Fruit fly (Drosophila melanogaster) whole organism, prepupa: ENCODE data around the gene CG4456.

Source experiments
- Blimp-1 ChIP-seq: fragments of 200-800 bp; sonication (Bioruptor generic); optimal IDR thresholded peaks from 3 replicates; lab custom pipeline; 2017; ENCODE audit warnings: missing biosample characterization, missing genetic modification characterization, mild to moderate bottlenecking, moderate library complexity, missing genetic modification reagents
- CG10631 ChIP-seq: fragments of 200-800 bp; sonication (Bioruptor generic); optimal IDR thresholded peaks from 2 replicates; lab custom pipeline; 2016; ENCODE audit warnings: missing biosample characterization, missing genetic modification characterization
- CG10669 ChIP-seq: fragments of 200-800 bp; sonication (Bioruptor generic); optimal IDR thresholded peaks from 3 replicates; lab custom pipeline; 2018; ENCODE audit warnings: missing biosample characterization, mild to moderate bottlenecking, missing genetic modification characterization, moderate library complexity
- CG11294 ChIP-seq: fragments of 200-800 bp; sonication (Bioruptor generic); IDR thresholded peaks from 2 replicates; pipeline ENCODE4 v1.3.6; 2022; ENCODE audit warnings: missing biosample characterization, missing genetic modification characterization
- CG15336 ChIP-seq: fragments of 200-800 bp; sonication (Bioruptor generic); IDR thresholded peaks from 2 replicates; pipeline ENCODE4 v1.3.6; 2022; ENCODE audit warnings: missing biosample characterization, missing genetic modification characterization
- CG31627 ChIP-seq: fragments of 200-800 bp; sonication (Bioruptor generic); optimal IDR thresholded peaks from 3 replicates; lab custom pipeline; 2016; ENCODE audit warnings: missing biosample characterization, missing genetic modification characterization
- CG32006 ChIP-seq: fragments of 200-800 bp; sonication (Bioruptor generic); optimal IDR thresholded peaks from 3 replicates; lab custom pipeline; 2017; ENCODE audit warnings: missing biosample characterization, mild to moderate bottlenecking, missing genetic modification characterization
- CG34406 ChIP-seq: fragments of 200-800 bp; sonication (Bioruptor generic); optimal IDR thresholded peaks from 3 replicates; lab custom pipeline; 2016; ENCODE audit warnings: missing biosample characterization, missing genetic modification characterization
- CG6163 ChIP-seq: fragments of 200-800 bp; sonication (Bioruptor generic); IDR thresholded peaks from 3 replicates; pipeline ENCODE4 v1.3.6; 2022; ENCODE audit warnings: missing biosample characterization, missing genetic modification characterization
- CG6276 ChIP-seq: fragments of 200-800 bp; sonication (Bioruptor generic); optimal IDR thresholded peaks from 2 replicates; lab custom pipeline; 2017; ENCODE audit warnings: missing biosample characterization, mild to moderate bottlenecking, missing genetic modification characterization
- CG6792 ChIP-seq: fragments of 200-800 bp; sonication (Bioruptor generic); optimal IDR thresholded peaks from 3 replicates; lab custom pipeline; 2016; ENCODE audit warnings: missing biosample characterization, missing genetic modification characterization
- CG6808 ChIP-seq: fragments of 200-800 bp; sonication (Bioruptor generic); optimal IDR thresholded peaks from 3 replicates; lab custom pipeline; 2017; ENCODE audit warnings: missing biosample characterization, missing genetic modification characterization, mild to moderate bottlenecking, moderate library complexity, missing genetic modification reagents
- CG7368 ChIP-seq: fragments of 200-800 bp; sonication (Bioruptor generic); optimal IDR thresholded peaks from 3 replicates; lab custom pipeline; 2016; ENCODE audit warnings: missing biosample characterization, missing genetic modification characterization
- CG8319 ChIP-seq: fragments of 200-800 bp; sonication (Bioruptor generic); optimal IDR thresholded peaks from 3 replicates; lab custom pipeline; 2016; ENCODE audit warnings: missing biosample characterization, missing genetic modification characterization
- Eip75B ChIP-seq: fragments of 200-800 bp; sonication (Bioruptor generic); optimal IDR thresholded peaks from 3 replicates; lab custom pipeline; 2016; ENCODE audit warnings: missing biosample characterization, missing genetic modification characterization
- Eip93F ChIP-seq: fragments of 200-800 bp; sonication (Bioruptor generic); optimal IDR thresholded peaks from 2 replicates; lab custom pipeline; 2016; ENCODE audit warnings: missing biosample characterization, mild to moderate bottlenecking, missing genetic modification characterization
- Ets21C ChIP-seq: fragments of 200-800 bp; sonication (Bioruptor generic); optimal IDR thresholded peaks from 3 replicates; lab custom pipeline; 2016; ENCODE audit warnings: missing biosample characterization, missing genetic modification characterization
- Hr38 ChIP-seq: sonication (Bioruptor generic); optimal IDR thresholded peaks from 2 replicates; lab custom pipeline; 2016; ENCODE audit warnings: missing biosample characterization, missing genetic modification characterization
- Lpt ChIP-seq: fragments of 200-800 bp; sonication (Bioruptor generic); optimal IDR thresholded peaks from 3 replicates; lab custom pipeline; 2016; ENCODE audit warnings: missing biosample characterization, missing genetic modification characterization
- Met ChIP-seq: fragments of 200-800 bp; sonication (Bioruptor generic); optimal IDR thresholded peaks from 3 replicates; lab custom pipeline; 2016; ENCODE audit warnings: missing biosample characterization, missing genetic modification characterization
- Smox ChIP-seq: fragments of 200-800 bp; sonication (Bioruptor generic); optimal IDR thresholded peaks from 3 replicates; lab custom pipeline; 2016; ENCODE audit warnings: missing biosample characterization, missing genetic modification characterization
- Sox102F ChIP-seq: fragments of 200-800 bp; sonication (Bioruptor generic); optimal IDR thresholded peaks from 2 replicates; lab custom pipeline; 2016; ENCODE audit warnings: missing biosample characterization, mild to moderate bottlenecking, missing genetic modification characterization
- Sox14 ChIP-seq: fragments of 200-800 bp; sonication (Bioruptor generic); optimal IDR thresholded peaks from 3 replicates; lab custom pipeline; 2016; ENCODE audit warnings: missing biosample characterization, missing genetic modification characterization
- achi ChIP-seq: fragments of 200-800 bp; sonication (Bioruptor generic); optimal IDR thresholded peaks from 3 replicates; lab custom pipeline; 2016; ENCODE audit warnings: missing biosample characterization, missing genetic modification characterization
- cyc ChIP-seq: fragments of 200-800 bp; sonication (Bioruptor generic); optimal IDR thresholded peaks from 3 replicates; lab custom pipeline; 2016; ENCODE audit warnings: missing biosample characterization, missing genetic modification characterization
- dsx ChIP-seq: fragments of 200-800 bp; optimal IDR thresholded peaks from 3 replicates; lab custom pipeline; 2019; ENCODE audit warnings: missing biosample characterization, mild to moderate bottlenecking, missing genetic modification characterization, moderate library complexity; ENCODE audit not compliant: poor library complexity, severe bottlenecking
- eg ChIP-seq: fragments of 200-800 bp; sonication (Bioruptor generic); IDR thresholded peaks from 3 replicates; pipeline ENCODE4 v1.3.6; 2022; ENCODE audit warnings: missing biosample characterization, missing genetic modification characterization
- esn ChIP-seq: fragments of 200-800 bp; sonication (Bioruptor generic); optimal IDR thresholded peaks from 2 replicates; lab custom pipeline; 2016; ENCODE audit warnings: missing biosample characterization, mild to moderate bottlenecking, missing genetic modification characterization, moderate library complexity
- fd85E ChIP-seq: fragments of 200-800 bp; sonication (Bioruptor generic); optimal IDR thresholded peaks from 3 replicates; lab custom pipeline; 2016; ENCODE audit warnings: missing biosample characterization, missing genetic modification characterization
- fkh ChIP-seq: fragments of 200-800 bp; sonication (Bioruptor generic); optimal IDR thresholded peaks from 3 replicates; lab custom pipeline; 2017; ENCODE audit warnings: missing biosample characterization, mild to moderate bottlenecking, missing genetic modification characterization, moderate library complexity
- lz ChIP-seq: fragments of 200-800 bp; sonication (Bioruptor generic); optimal IDR thresholded peaks from 3 replicates; lab custom pipeline; 2016; ENCODE audit warnings: missing biosample characterization, missing genetic modification characterization
- pdm3 ChIP-seq: fragments of 200-800 bp; sonication (Bioruptor generic); optimal IDR thresholded peaks from 3 replicates; lab custom pipeline; 2016; ENCODE audit warnings: missing biosample characterization, missing genetic modification characterization
- spab ChIP-seq: fragments of 200-800 bp; sonication (Bioruptor generic); optimal IDR thresholded peaks from 2 replicates; lab custom pipeline; 2017; ENCODE audit warnings: missing biosample characterization, mild to moderate bottlenecking, missing genetic modification characterization, missing genetic modification reagents
- ss ChIP-seq, 2 experiments: fragments of 200-800 bp; sonication (Bioruptor generic); optimal IDR thresholded peaks; 2 replicates in 1 of 2; 3 replicates in 1 of 2; lab custom pipeline; 2017 to 2018; ENCODE audit warnings: mild to moderate bottlenecking in 2 of 2, missing biosample characterization in 2 of 2, missing genetic modification characterization in 2 of 2, moderate library complexity in 1 of 2
- svp ChIP-seq: fragments of 200-800 bp; sonication (Bioruptor generic); peaks from one replicate; lab custom pipeline; 2016; ENCODE audit warnings: missing biosample characterization, missing genetic modification characterization
- topi ChIP-seq: fragments of 200-800 bp; sonication (Bioruptor generic); optimal IDR thresholded peaks from 3 replicates; lab custom pipeline; 2016; ENCODE audit warnings: missing biosample characterization, missing genetic modification characterization

CG4456 gene

dm6 chr3L:9340232-9340631 lies 32.3 kb upstream of the CG4456 start (continued):
- TF ChIP-seq CG15336 (GFP tag; lab: Robert Waterston, UW) = no peak
- no peak for TF ChIP-seq ss (GFP tag; optimal IDR thresholded peaks at IDR 0.05; lab: Kevin White, UChicago)
- TF ChIP-seq topi (GFP tag; lab: Kevin White, UChicago) = no peak
- TF ChIP-seq CG32006 (GFP tag; lab: Kevin White, UChicago) = no peak
- no peak for TF ChIP-seq CG6808 (GFP tag; lab: Kevin White, UChicago)
- TF ChIP-seq Blimp-1 (GFP tag; lab: Kevin White, UChicago) = no peak
- TF ChIP-seq fd85E (GFP tag; lab: Kevin White, UChicago) = no peak
- TF ChIP-seq fkh (GFP tag; lab: Kevin White, UChicago) = no peak
- TF ChIP-seq Smox (GFP tag; lab: Kevin White, UChicago) = no peak
- TF ChIP-seq achi (GFP tag; lab: Kevin White, UChicago) = peak; percentile 0
- TF ChIP-seq CG6792 (GFP tag; lab: Kevin White, UChicago) = no peak
- TF ChIP-seq esn (GFP tag; lab: Kevin White, UChicago) = no peak
- no peak for TF ChIP-seq pdm3 (GFP tag; lab: Kevin White, UChicago)
- TF ChIP-seq Eip93F (GFP tag; lab: Kevin White, UChicago) = no peak
- peak; percentile 61; the same call in 2 of the 3 replicates for TF ChIP-seq CG6163 (GFP tag; lab: Robert Waterston, UW)
- TF ChIP-seq cyc (GFP tag; lab: Kevin White, UChicago) = no peak
- TF ChIP-seq CG8319 (GFP tag; lab: Kevin White, UChicago) = no peak
- peak; percentile 78 for TF ChIP-seq svp (GFP tag; lab: Kevin White, UChicago)
- no peak for TF ChIP-seq Eip75B (GFP tag; lab: Kevin White, UChicago)
- no peak for TF ChIP-seq CG10669 (GFP tag; lab: Kevin White, UChicago)
- TF ChIP-seq, all 60 proteins: peak for 9

dm6 chr3L:9340839-9341238 lies 31.7 kb upstream of the CG4456 start:
- peak; percentile 22 for TF ChIP-seq Sox14
- peak; percentile 21 for TF ChIP-seq svp (GFP tag; lab: Kevin White, UChicago)
- TF ChIP-seq CG10631 (GFP tag; lab: Kevin White, UChicago) = no peak
- no peak for TF ChIP-seq CG11294 (GFP tag; lab: Robert Waterston, UW)
- no peak for TF ChIP-seq CG15336 (GFP tag; lab: Robert Waterston, UW)
- no peak for TF ChIP-seq CG31627 (GFP tag; lab: Kevin White, UChicago)
- TF ChIP-seq fkh (GFP tag; lab: Kevin White, UChicago) = peak; percentile 34
- TF ChIP-seq, all 60 proteins: peak for 3

- TF ChIP-seq pdm3 (GFP tag; lab: Kevin White, UChicago) = no peak
- no peak for TF ChIP-seq CG34406
- TF ChIP-seq Ets21C (GFP tag; lab: Kevin White, UChicago) = no peak
- no peak for TF ChIP-seq lz (GFP tag; lab: Kevin White, UChicago)
- no peak for TF ChIP-seq CG7368 (GFP tag; lab: Kevin White, UChicago)
- no peak for TF ChIP-seq Met (GFP tag; lab: Kevin White, UChicago)
- no peak for TF ChIP-seq CG6808 (GFP tag; lab: Kevin White, UChicago)
- TF ChIP-seq CG6792 (GFP tag; lab: Kevin White, UChicago) = no peak
- TF ChIP-seq spab (GFP tag; lab: Kevin White, UChicago) = no peak
- no peak for TF ChIP-seq cyc (GFP tag; lab: Kevin White, UChicago)
- TF ChIP-seq Lpt (GFP tag; lab: Kevin White, UChicago) = no peak
- no peak for TF ChIP-seq Sox14
- no peak for TF ChIP-seq dsx (GFP tag; lab: Kevin White, UChicago)
- TF ChIP-seq fkh (GFP tag; lab: Kevin White, UChicago) = no peak
- TF ChIP-seq Sox102F (GFP tag; lab: Kevin White, UChicago) = no peak
- no peak for TF ChIP-seq Hr38 (GFP tag; lab: Kevin White, UChicago)
- no peak for TF ChIP-seq CG6276 (GFP tag; lab: Kevin White, UChicago)
- no peak for TF ChIP-seq CG15336 (GFP tag; lab: Robert Waterston, UW)
- TF ChIP-seq esn (GFP tag; lab: Kevin White, UChicago) = no peak
- no peak for TF ChIP-seq eg
Measured at dm6 chr3L:9343963-9344362, 28.6 kb upstream of the CG4456 start.
